Worm (Caenorhabditis elegans): ENCODE data around the gene srt-24.

Gene srt-24

DNA sequence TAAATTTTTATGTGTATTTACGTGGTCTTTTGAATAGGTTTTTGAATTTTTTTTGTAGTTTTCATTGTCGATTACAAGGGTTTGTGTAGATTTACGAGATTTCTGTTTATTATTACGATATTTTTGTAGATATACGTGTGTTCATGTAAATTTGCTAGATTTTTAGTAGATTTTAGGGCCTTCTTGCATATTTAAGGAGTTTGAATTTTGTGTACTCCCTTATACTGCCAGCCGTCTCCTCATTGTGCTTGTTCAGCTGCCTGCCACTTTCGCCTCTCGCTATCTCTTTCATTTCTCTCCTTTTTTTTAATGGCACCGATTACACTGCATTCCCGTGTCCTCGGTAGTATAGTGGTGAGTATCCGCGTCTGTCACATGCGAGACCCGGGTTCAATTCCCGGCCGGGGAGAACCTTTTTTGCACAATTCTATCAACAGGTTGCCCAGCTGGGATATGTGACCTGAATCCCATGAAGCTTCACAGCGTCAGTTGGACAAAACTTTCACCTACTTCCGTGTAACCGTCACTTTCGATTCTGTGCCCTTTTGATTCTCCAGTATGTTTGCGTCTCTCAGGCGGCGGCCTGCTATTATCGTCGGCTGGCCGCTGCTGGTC is 48.0 kb downstream of the srt-24 start (continued):
- no peak for TF ChIP-seq odd-2 (tag; optimal IDR thresholded peaks at IDR 0.05)
- TF ChIP-seq F13H6.1 (tag; optimal IDR thresholded peaks at IDR 0.05), result peak; percentile 30
- TF ChIP-seq lin-11 (tag; optimal IDR thresholded peaks at IDR 0.05), result peak; percentile 66
- no peak for TF ChIP-seq mec-3 (tag; optimal IDR thresholded peaks at IDR 0.05; ENCODE audit: borderline replicate concordance)
- TF ChIP-seq pag-3 (tag; optimal IDR thresholded peaks at IDR 0.05; ENCODE audit: borderline replicate concordance), result peak; percentile 28
- TF ChIP-seq syd-9 (tag; optimal IDR thresholded peaks at IDR 0.05), result peak; percentile 50
- peak; percentile 23 for TF ChIP-seq npax-4 (tag; optimal IDR thresholded peaks at IDR 0.05)
- peak; percentile 75 for TF ChIP-seq ceh-14 (tag; optimal IDR thresholded peaks at IDR 0.05)
- TF ChIP-seq K09A11.1 (tag; optimal IDR thresholded peaks at IDR 0.05; ENCODE audit: insufficient read depth), result peak; percentile 37
- TF ChIP-seq nhr-11 (tag; optimal IDR thresholded peaks at IDR 0.05), result no peak
- TF ChIP-seq hlh-30 (tag; optimal IDR thresholded peaks at IDR 0.05; ENCODE audit: insufficient read depth), result peak; percentile 87
- peak; percentile 81 for TF ChIP-seq ceh-45 (GFP tag; IDR thresholded peaks at IDR 0.05)
- TF ChIP-seq ztf-16 (tag; optimal IDR thresholded peaks at IDR 0.05), result peak; percentile 76
- no peak for TF ChIP-seq hlh-15 (tag; optimal IDR thresholded peaks at IDR 0.05)
- peak; percentile 72 for TF ChIP-seq che-1 (tag; optimal IDR thresholded peaks at IDR 0.05)
- peak; percentile 32 for TF ChIP-seq nfya-1 (tag; optimal IDR thresholded peaks at IDR 0.05)
- no peak for TF ChIP-seq ahr-1 (tag; optimal IDR thresholded peaks at IDR 0.05)
- TF ChIP-seq unc-86 (tag; optimal IDR thresholded peaks at IDR 0.05), result peak; percentile 67
- peak; percentile 72 for TF ChIP-seq Y22D7AL.16 (tag; optimal IDR thresholded peaks at IDR 0.05)
- peak; percentile 81 for TF ChIP-seq elt-2 (tag; optimal IDR thresholded peaks at IDR 0.05)
- TF ChIP-seq ceh-24 (tag; optimal IDR thresholded peaks at IDR 0.05), result no peak
- peak; percentile 81 for TF ChIP-seq ceh-6 (GFP tag; optimal IDR thresholded peaks at IDR 0.05)
- no peak for TF ChIP-seq ceh-22 (tag; optimal IDR thresholded peaks at IDR 0.05)
- TF ChIP-seq ceh-19 (GFP tag; optimal IDR thresholded peaks at IDR 0.05), result peak; percentile 64
- no peak for TF ChIP-seq ceh-9 (tag; optimal IDR thresholded peaks at IDR 0.05)
- peak; percentile 50 for TF ChIP-seq hlh-13 (GFP tag; optimal IDR thresholded peaks at IDR 0.05)
- no peak for TF ChIP-seq pros-1 (tag; optimal IDR thresholded peaks at IDR 0.05)
- TF ChIP-seq hlh-6 (tag; optimal IDR thresholded peaks at IDR 0.05), result peak; percentile 82
- peak; percentile 56 for TF ChIP-seq fkh-6 (tag; optimal IDR thresholded peaks at IDR 0.05)

Measured in whole organism, late embryonic.